Worm (Caenorhabditis elegans) whole organism, L2 larva: ENCODE measurements around the gene F35E8.1.

Source experiments
- R02D3.7 ChIP-seq: fragments of 150-350 bp; optimal IDR thresholded peaks from 2 replicates; lab custom pipeline; 2014; ENCODE audit warnings: missing biosample characterization, missing genetic modification characterization
- Y55F3AM.14 ChIP-seq: fragments of 200-800 bp; sonication (Bioruptor generic); optimal IDR thresholded peaks from 2 replicates; lab custom pipeline; 2018; ENCODE audit warnings: mild to moderate bottlenecking, missing genetic modification characterization, missing compliant biosample characterization
- alr-1 ChIP-seq: fragments of 150-350 bp; optimal IDR thresholded peaks from 2 replicates; lab custom pipeline; 2014; ENCODE audit warnings: missing biosample characterization, missing genetic modification characterization
- aly-2 ChIP-seq: fragments of 150-350 bp; optimal IDR thresholded peaks from 2 replicates; lab custom pipeline; 2014; ENCODE audit warnings: missing biosample characterization, missing genetic modification characterization
- blmp-1 ChIP-seq: sonication (generic microtip); optimal IDR thresholded peaks from 2 replicates; lab custom pipeline; 2017; ENCODE audit warnings: missing genetic modification characterization, mild to moderate bottlenecking, missing compliant biosample characterization, antibody characterized with exemption, moderate library complexity; ENCODE audit not compliant: insufficient read depth
- elt-1 ChIP-seq: fragments of 150-350 bp; optimal IDR thresholded peaks from 2 replicates; lab custom pipeline; 2014; ENCODE audit warnings: missing biosample characterization, missing genetic modification characterization
- elt-3 ChIP-seq: sonication (generic microtip); optimal IDR thresholded peaks from 2 replicates; lab custom pipeline; 2017; ENCODE audit warnings: missing biosample characterization, missing genetic modification characterization
- fos-1 ChIP-seq: fragments of 150-350 bp; optimal IDR thresholded peaks from 2 replicates; lab custom pipeline; 2014; ENCODE audit warnings: missing biosample characterization, missing genetic modification characterization
- gmeb-1 ChIP-seq: fragments of 150-350 bp; optimal IDR thresholded peaks from 2 replicates; lab custom pipeline; 2014; ENCODE audit warnings: missing biosample characterization, missing genetic modification characterization
- lin-11 ChIP-seq: fragments of 150-350 bp; sonication (generic microtip); optimal IDR thresholded peaks from 2 replicates; lab custom pipeline; 2014; ENCODE audit warnings: missing biosample characterization, missing genetic modification characterization, inconsistent platforms, mixed read lengths
- lin-39 ChIP-seq: fragments of 150-350 bp; optimal IDR thresholded peaks from 2 replicates; lab custom pipeline; 2014; ENCODE audit warnings: missing biosample characterization, missing genetic modification reagents, missing genetic modification characterization
- lsy-2 ChIP-seq, 2 experiments: fragments of 150-350 bp in 1 of 2; sonication (generic microtip) in 1 of 2; optimal IDR thresholded peaks; 2 replicates each; lab custom pipeline; 2014 to 2017; ENCODE audit warnings: missing biosample characterization in 2 of 2, missing genetic modification characterization in 2 of 2
- mab-5 ChIP-seq: fragments of 150-350 bp; optimal IDR thresholded peaks from 2 replicates; lab custom pipeline; 2014; ENCODE audit warnings: missing biosample characterization, missing genetic modification characterization
- mbf-1 ChIP-seq: sonication (generic microtip); optimal IDR thresholded peaks from 2 replicates; lab custom pipeline; 2017; ENCODE audit warnings: missing biosample characterization, missing genetic modification characterization
- mdl-1 ChIP-seq, 2 experiments: fragments of 150-350 bp in 1 of 2; sonication (generic microtip) in 1 of 2; optimal IDR thresholded peaks; 2 replicates each; lab custom pipeline; 2017; ENCODE audit warnings: missing biosample characterization in 2 of 2, missing genetic modification characterization in 2 of 2
- nhr-10 ChIP-seq: sonication (generic microtip); optimal IDR thresholded peaks from 2 replicates; lab custom pipeline; 2017; ENCODE audit warnings: missing biosample characterization, missing genetic modification characterization
- nhr-11 ChIP-seq: fragments of 150-350 bp; optimal IDR thresholded peaks from 2 replicates; lab custom pipeline; 2014; ENCODE audit warnings: missing biosample characterization, missing genetic modification characterization
- nhr-12 ChIP-seq: fragments of 150-350 bp; optimal IDR thresholded peaks from 2 replicates; lab custom pipeline; 2014; ENCODE audit warnings: missing biosample characterization, missing genetic modification characterization
- nhr-129 ChIP-seq: fragments of 150-350 bp; optimal IDR thresholded peaks from 2 replicates; lab custom pipeline; 2014; ENCODE audit warnings: missing biosample characterization, missing genetic modification characterization
- nhr-21 ChIP-seq: fragments of 150-350 bp; optimal IDR thresholded peaks from 2 replicates; lab custom pipeline; 2014; ENCODE audit warnings: missing biosample characterization, missing genetic modification characterization
- nhr-237 ChIP-seq: fragments of 150-350 bp; optimal IDR thresholded peaks from 2 replicates; lab custom pipeline; 2014; ENCODE audit warnings: missing biosample characterization, missing genetic modification characterization
- nhr-25 ChIP-seq: fragments of 150-350 bp; sonication (generic microtip); optimal IDR thresholded peaks from 3 replicates; lab custom pipeline; 2014; ENCODE audit warnings: missing biosample characterization, missing genetic modification characterization
- nhr-77 ChIP-seq: fragments of 150-350 bp; optimal IDR thresholded peaks from 2 replicates; lab custom pipeline; 2014; ENCODE audit warnings: missing biosample characterization, missing genetic modification characterization
- peb-1 ChIP-seq: fragments of 150-350 bp; optimal IDR thresholded peaks from 2 replicates; lab custom pipeline; 2014; ENCODE audit warnings: missing biosample characterization, missing genetic modification characterization
- skn-1 ChIP-seq: sonication (generic microtip); optimal IDR thresholded peaks from 2 replicates; lab custom pipeline; 2017; ENCODE audit warnings: missing biosample characterization, missing genetic modification characterization
- sma-3 ChIP-seq: sonication (generic microtip); optimal IDR thresholded peaks from 2 replicates; lab custom pipeline; 2016; ENCODE audit warnings: missing genetic modification reagents, missing genetic modification characterization, missing compliant biosample characterization
- sma-9 ChIP-seq, 2 experiments: fragments of 150-350 bp in 1 of 2; sonication (generic microtip) in 1 of 2; optimal IDR thresholded peaks; 2 replicates each; lab custom pipeline; 2014 to 2016; ENCODE audit warnings: missing genetic modification characterization in 2 of 2, mild to moderate bottlenecking in 1 of 2, missing biosample characterization in 1 of 2, missing compliant biosample characterization in 1 of 2, missing genetic modification reagents in 1 of 2, moderate library complexity in 1 of 2
- snpc-4 ChIP-seq: fragments of 150-350 bp; optimal IDR thresholded peaks from 2 replicates; lab custom pipeline; 2014; ENCODE audit warnings: missing biosample characterization, missing genetic modification characterization
- unc-39 ChIP-seq: fragments of 150-350 bp; optimal IDR thresholded peaks from 2 replicates; lab custom pipeline; 2014; ENCODE audit warnings: missing biosample characterization, missing genetic modification characterization
- zag-1 ChIP-seq: fragments of 150-350 bp; optimal IDR thresholded peaks from 2 replicates; lab custom pipeline; 2014; ENCODE audit warnings: missing biosample characterization, missing genetic modification characterization
- ztf-1 ChIP-seq: fragments of 200-800 bp; sonication (Bioruptor generic); conservative IDR thresholded peaks from 2 replicates; pipeline ENCODE4 v1.3.6; 2022; ENCODE audit warnings: missing genetic modification characterization, missing compliant biosample characterization

Gene F35E8.1

ce11 chrV:15873762-15874161, 31.7 kb downstream of the F35E8.1 start (continued):
- TF ChIP-seq ztf-1 (GFP tag; lab: Robert Waterston, UW) (no peak), mbf-1 (no peak), skn-1 (tag; lab: Kevin White, UChicago) (no peak), nhr-129 (peak; percentile 83), unc-39 (tag; lab: Kevin White, UChicago) (no peak), fos-1 (tag; lab: Kevin White, UChicago) (peak; percentile 65), elt-3 (tag; lab: Kevin White, UChicago) (no peak), sma-9 (GFP tag; optimal IDR thresholded peaks at IDR 0.05; lab: Kevin White, UChicago) (peak; percentile 85), sma-9 (tag; optimal IDR thresholded peaks at IDR 0.05; lab: Kevin White, UChicago) (no peak), mdl-1 (tag; optimal IDR thresholded peaks at IDR 0.05; lab: Kevin White, UChicago) (no peak)

- TF ChIP-seq nhr-10 (tag; lab: Kevin White, UChicago) = no peak
- TF ChIP-seq sma-3 (GFP tag; lab: Kevin White, UChicago) = no peak
- no peak for TF ChIP-seq zag-1
- no peak for TF ChIP-seq lin-11 (tag; lab: Kevin White, UChicago)
- TF ChIP-seq skn-1 (tag; lab: Kevin White, UChicago) = no peak
- TF ChIP-seq lsy-2 (tag; optimal IDR thresholded peaks at IDR 0.05; lab: Kevin White, UChicago) = no peak
- TF ChIP-seq R02D3.7 (tag; lab: Kevin White, UChicago) = no peak
- TF ChIP-seq, all 48 proteins: peak for 0
Observed at ce11 chrV:15872273-15872672, 33.2 kb downstream of the F35E8.1 start, which contains the start of gene str-56. Gene str-56 (plus strand): TSS chrV:15872573.

ce11 chrV:15870356-15870755, 35.1 kb downstream of the F35E8.1 start, which contains the start of gene str-57:
Gene str-57 (plus strand): TSS chrV:15870656.
- TF ChIP-seq nhr-10 (tag; lab: Kevin White, UChicago) (no peak), snpc-4 (tag; lab: Kevin White, UChicago) (no peak), nhr-77 (tag; lab: Kevin White, UChicago) (no peak), gmeb-1 (tag; lab: Kevin White, UChicago) (no peak), mab-5 (tag; lab: Kevin White, UChicago) (no peak), Y55F3AM.14 (no peak), alr-1 (no peak), nhr-25 (no peak), sma-9 (GFP tag; optimal IDR thresholded peaks at IDR 0.05; lab: Kevin White, UChicago) (no peak), sma-9 (tag; optimal IDR thresholded peaks at IDR 0.05; lab: Kevin White, UChicago) (no peak), nhr-237 (tag; lab: Kevin White, UChicago) (no peak), nhr-12 (tag; lab: Kevin White, UChicago) (no peak), blmp-1 (tag; lab: Kevin White, UChicago) (no peak), aly-2 (tag; lab: Kevin White, UChicago) (no peak), elt-3 (tag; lab: Kevin White, UChicago) (no peak), elt-1 (tag; lab: Kevin White, UChicago) (no peak)

- TF ChIP-seq fos-1 (tag; lab: Kevin White, UChicago) (no peak), nhr-21 (no peak), alr-1 (no peak)
Observed at ce11 chrV:15867373-15867772, 38.1 kb downstream of the F35E8.1 start, which contains the start of gene fbxa-197. Gene fbxa-197 (plus strand): TSS chrV:15867673.

- TF ChIP-seq elt-3 (tag; lab: Kevin White, UChicago) (no peak), ztf-1 (GFP tag; lab: Robert Waterston, UW) (no peak), nhr-237 (tag; lab: Kevin White, UChicago) (no peak)
Observed at ce11 chrV:15865839-15866238, 39.6 kb downstream of the F35E8.1 start, which contains the start of gene srh-293. Gene srh-293 (plus strand): TSS chrV:15866139.

- no peak for TF ChIP-seq R02D3.7 (tag; lab: Kevin White, UChicago)
- no peak for TF ChIP-seq nhr-237 (tag; lab: Kevin White, UChicago)
- TF ChIP-seq nhr-129 = no peak
- TF ChIP-seq aly-2 (tag; lab: Kevin White, UChicago) = no peak
- TF ChIP-seq peb-1 (tag; lab: Kevin White, UChicago) = no peak
- no peak for TF ChIP-seq lin-39
- no peak for TF ChIP-seq zag-1
- no peak for TF ChIP-seq fos-1 (tag; lab: Kevin White, UChicago)
- TF ChIP-seq ztf-1 (GFP tag; lab: Robert Waterston, UW) = no peak
- TF ChIP-seq nhr-11 = no peak
Observed at ce11 chrV:15863042-15863441, 42.4 kb downstream of the F35E8.1 start, which contains the start of gene srh-299. Gene srh-299 (plus strand): TSS chrV:15863342.
